Worm (Caenorhabditis elegans) whole organism, young adult: ENCODE measurements around the gene nhr-45.

Experiments
- B0019.2 ChIP-seq: fragments of 200-800 bp; sonication (Bioruptor generic); conservative IDR thresholded peaks from 2 replicates; pipeline ENCODE4 v1.3.6; 2022; ENCODE audit warnings: missing genetic modification reagents, missing genetic modification characterization, missing compliant biosample characterization
- D2030.7 ChIP-seq: fragments of 200-800 bp; sonication (Bioruptor generic); IDR thresholded peaks from 2 replicates; pipeline ENCODE4 v1.3.6; 2022; ENCODE audit warnings: missing genetic modification reagents, missing genetic modification characterization, missing compliant biosample characterization
- F23B12.7 ChIP-seq: sonication (generic microtip); optimal IDR thresholded peaks from 2 replicates; lab custom pipeline; 2017; ENCODE audit warnings: missing genetic modification characterization, mild to moderate bottlenecking, missing compliant biosample characterization, antibody characterized with exemption, moderate library complexity; ENCODE audit not compliant: insufficient read depth
- F33H1.4 ChIP-seq: fragments of 200-800 bp; sonication (Bioruptor generic); IDR thresholded peaks from 2 replicates; pipeline ENCODE4 v1.3.6; 2022; ENCODE audit warnings: missing genetic modification reagents, missing genetic modification characterization, missing compliant biosample characterization
- K12H6.12 ChIP-seq: fragments of 200-800 bp; sonication (Bioruptor generic); optimal IDR thresholded peaks from 2 replicates; lab custom pipeline; 2018; ENCODE audit warnings: mild to moderate bottlenecking, missing genetic modification characterization, missing compliant biosample characterization
- T26A5.8 ChIP-seq: sonication (generic microtip); optimal IDR thresholded peaks from 2 replicates; lab custom pipeline; 2016; ENCODE audit warnings: missing genetic modification characterization, missing compliant biosample characterization
- Y53F4B.3 ChIP-seq: fragments of 200-800 bp; sonication (Bioruptor generic); IDR thresholded peaks from 2 replicates; pipeline ENCODE4 v1.3.6; 2022; ENCODE audit warnings: missing genetic modification reagents, missing genetic modification characterization, missing compliant biosample characterization
- Y56A3A.18 ChIP-seq: fragments of 200-800 bp; sonication (Bioruptor generic); IDR thresholded peaks from 2 replicates; pipeline ENCODE4 v1.3.6; 2022; ENCODE audit warnings: missing genetic modification reagents, missing genetic modification characterization, missing compliant biosample characterization
- Y79H2A.3 ChIP-seq: fragments of 200-800 bp; sonication (Bioruptor generic); conservative IDR thresholded peaks from 2 replicates; pipeline ENCODE4 v1.3.6; 2022; ENCODE audit warnings: missing genetic modification reagents, missing genetic modification characterization, missing compliant biosample characterization
- ZK185.1 ChIP-seq: sonication (generic microtip); optimal IDR thresholded peaks from 2 replicates; lab custom pipeline; 2016; ENCODE audit warnings: mild to moderate bottlenecking, missing genetic modification characterization, missing compliant biosample characterization; ENCODE audit not compliant: poor library complexity, severe bottlenecking
- attf-3 ChIP-seq: fragments of 200-800 bp; sonication (Bioruptor generic); conservative IDR thresholded peaks from 2 replicates; pipeline ENCODE4 v1.3.6; 2022; ENCODE audit warnings: missing genetic modification reagents, missing genetic modification characterization, missing compliant biosample characterization
- bed-1 ChIP-seq: fragments of 200-800 bp; sonication (Bioruptor generic); IDR thresholded peaks from 2 replicates; pipeline ENCODE4 v1.3.6; 2022; ENCODE audit warnings: missing genetic modification reagents, missing genetic modification characterization, missing compliant biosample characterization
- bed-2 ChIP-seq: fragments of 200-800 bp; sonication (Bioruptor generic); IDR thresholded peaks from 2 replicates; pipeline ENCODE4 v1.3.6; 2022; ENCODE audit warnings: missing genetic modification reagents, missing genetic modification characterization, missing compliant biosample characterization
- ccch-3 ChIP-seq: fragments of 200-800 bp; sonication (Bioruptor generic); optimal IDR thresholded peaks from 2 replicates; lab custom pipeline; 2018; ENCODE audit warnings: mild to moderate bottlenecking, missing genetic modification characterization, missing compliant biosample characterization
- cebp-1 ChIP-seq, 2 experiments: fragments of 200-800 bp in 1 of 2; sonication (Bioruptor generic) in 1 of 2; sonication (generic microtip) in 1 of 2; IDR thresholded peaks in 1 of 2; optimal IDR thresholded peaks in 1 of 2; 2 replicates each; pipeline versions ENCODE4 v1.3.6 to Lab custom; 2017 to 2022; ENCODE audit warnings: missing compliant biosample characterization in 2 of 2, missing genetic modification characterization in 2 of 2, mild to moderate bottlenecking in 1 of 2, missing genetic modification reagents in 1 of 2, moderate library complexity in 1 of 2
- cebp-2 ChIP-seq: fragments of 200-800 bp; sonication (Bioruptor generic); IDR thresholded peaks from 2 replicates; pipeline ENCODE4 v1.3.6; 2022; ENCODE audit warnings: missing genetic modification characterization, missing compliant biosample characterization
- ceh-40 ChIP-seq: fragments of 200-800 bp; sonication (Bioruptor generic); IDR thresholded peaks from 2 replicates; pipeline ENCODE4 v1.3.6; 2022; ENCODE audit warnings: missing genetic modification characterization, missing compliant biosample characterization
- efl-1 ChIP-seq: fragments of 150-350 bp; optimal IDR thresholded peaks from 2 replicates; lab custom pipeline; 2014; ENCODE audit warnings: missing biosample characterization, missing genetic modification reagents, missing genetic modification characterization
- egl-18 ChIP-seq: fragments of 200-800 bp; sonication (Bioruptor generic); IDR thresholded peaks from 2 replicates; pipeline ENCODE4 v1.3.6; 2022; ENCODE audit warnings: missing genetic modification reagents, missing genetic modification characterization, missing compliant biosample characterization
- ekl-4 ChIP-seq: fragments of 200-800 bp; sonication (Bioruptor generic); IDR thresholded peaks from 2 replicates; pipeline ENCODE4 v1.3.6; 2022; ENCODE audit warnings: missing genetic modification reagents, missing genetic modification characterization, missing compliant biosample characterization
- gei-17 ChIP-seq: fragments of 200-800 bp; sonication (Bioruptor generic); optimal IDR thresholded peaks from 2 replicates; lab custom pipeline; 2018; ENCODE audit warnings: mild to moderate bottlenecking, missing genetic modification characterization, missing compliant biosample characterization
- hlh-12 ChIP-seq: sonication (generic microtip); optimal IDR thresholded peaks from 2 replicates; lab custom pipeline; 2016; ENCODE audit warnings: missing genetic modification characterization, missing compliant biosample characterization
- let-526 ChIP-seq: fragments of 200-800 bp; sonication (Bioruptor generic); IDR thresholded peaks from 2 replicates; pipeline ENCODE4 v1.3.6; 2022; ENCODE audit warnings: missing genetic modification reagents, missing genetic modification characterization, missing compliant biosample characterization
- lin-40 ChIP-seq: sonication (generic microtip); optimal IDR thresholded peaks from 2 replicates; lab custom pipeline; 2016; ENCODE audit warnings: missing genetic modification characterization, mild to moderate bottlenecking, missing compliant biosample characterization, missing genotype, missing genetic modification reagents
- lsy-27 ChIP-seq: sonication (generic microtip); optimal IDR thresholded peaks from 2 replicates; lab custom pipeline; 2017; ENCODE audit warnings: missing genetic modification characterization, mild to moderate bottlenecking, missing compliant biosample characterization, antibody characterized with exemption, missing genotype, borderline replicate concordance; ENCODE audit not compliant: insufficient read depth
- mes-4 ChIP-seq: sonication (generic microtip); optimal IDR thresholded peaks from 2 replicates; lab custom pipeline; 2016; ENCODE audit warnings: missing genotype, missing genetic modification characterization, missing compliant biosample characterization
- nfya-2 ChIP-seq: fragments of 200-800 bp; sonication (Bioruptor generic); IDR thresholded peaks from 2 replicates; pipeline ENCODE4 v1.3.6; 2022; ENCODE audit warnings: missing genetic modification reagents, missing genetic modification characterization, missing compliant biosample characterization
- nhr-120 ChIP-seq: fragments of 200-800 bp; sonication (Bioruptor generic); IDR thresholded peaks from 2 replicates; pipeline ENCODE4 v1.3.6; 2022; ENCODE audit warnings: missing genetic modification characterization, missing compliant biosample characterization
- nhr-179 ChIP-seq: sonication (generic microtip); optimal IDR thresholded peaks from 2 replicates; lab custom pipeline; 2016; ENCODE audit warnings: mild to moderate bottlenecking, missing genetic modification characterization, missing compliant biosample characterization
- nhr-27 ChIP-seq: fragments of 200-800 bp; sonication (Bioruptor generic); optimal IDR thresholded peaks from 2 replicates; lab custom pipeline; 2018; ENCODE audit warnings: mild to moderate bottlenecking, missing genetic modification characterization, moderate library complexity, missing compliant biosample characterization
- nhr-80 ChIP-seq: sonication (generic microtip); optimal IDR thresholded peaks from 2 replicates; lab custom pipeline; 2016; ENCODE audit warnings: missing genetic modification characterization, missing compliant biosample characterization
- pbrm-1 ChIP-seq: fragments of 200-800 bp; sonication (Bioruptor generic); IDR thresholded peaks from 2 replicates; pipeline ENCODE4 v1.3.6; 2022; ENCODE audit warnings: missing genetic modification reagents, missing genetic modification characterization, missing compliant biosample characterization
- pha-4 ChIP-seq: fragments of 150-350 bp; sonication (generic microtip); optimal IDR thresholded peaks from 2 replicates; lab custom pipeline; 2014; ENCODE audit warnings: missing biosample characterization, missing genetic modification reagents, missing genetic modification characterization
- rcor-1 ChIP-seq: fragments of 200-800 bp; sonication (Bioruptor generic); IDR thresholded peaks from 2 replicates; pipeline ENCODE4 v1.3.6; 2022; ENCODE audit warnings: missing genetic modification reagents, missing genetic modification characterization, missing compliant biosample characterization
- rpc-1 ChIP-seq, 2 experiments: fragments of 150-350 bp in 1 of 2; sonication (generic microtip) in 1 of 2; optimal IDR thresholded peaks; 2 replicates each; lab custom pipeline; 2014 to 2018; ENCODE audit warnings: missing biosample characterization in 1 of 2, missing genetic modification characterization in 1 of 2, missing genetic modification reagents in 1 of 2, missing genotype in 1 of 2
- somi-1 ChIP-seq: fragments of 200-800 bp; sonication (Bioruptor generic); optimal IDR thresholded peaks from 2 replicates; lab custom pipeline; 2018; ENCODE audit warnings: mild to moderate bottlenecking, missing genetic modification characterization, missing compliant biosample characterization
- tlf-1 ChIP-seq: fragments of 200-800 bp; sonication (Bioruptor generic); optimal IDR thresholded peaks from 2 replicates; lab custom pipeline; 2018; ENCODE audit warnings: mild to moderate bottlenecking, missing genetic modification characterization, missing compliant biosample characterization
- zfh-2 ChIP-seq: fragments of 200-800 bp; sonication (Bioruptor generic); conservative IDR thresholded peaks from 2 replicates; pipeline ENCODE4 v1.3.6; 2022; ENCODE audit warnings: missing genetic modification reagents, missing genetic modification characterization, missing compliant biosample characterization
- ztf-22 ChIP-seq: fragments of 200-800 bp; sonication (Bioruptor generic); optimal IDR thresholded peaks from 2 replicates; lab custom pipeline; 2018; ENCODE audit warnings: mild to moderate bottlenecking, missing genetic modification characterization, moderate library complexity, missing compliant biosample characterization
- ztf-26 ChIP-seq: sonication (generic microtip); optimal IDR thresholded peaks from 2 replicates; lab custom pipeline; 2017; ENCODE audit warnings: missing genetic modification characterization, missing compliant biosample characterization

nhr-45 gene

DNA sequence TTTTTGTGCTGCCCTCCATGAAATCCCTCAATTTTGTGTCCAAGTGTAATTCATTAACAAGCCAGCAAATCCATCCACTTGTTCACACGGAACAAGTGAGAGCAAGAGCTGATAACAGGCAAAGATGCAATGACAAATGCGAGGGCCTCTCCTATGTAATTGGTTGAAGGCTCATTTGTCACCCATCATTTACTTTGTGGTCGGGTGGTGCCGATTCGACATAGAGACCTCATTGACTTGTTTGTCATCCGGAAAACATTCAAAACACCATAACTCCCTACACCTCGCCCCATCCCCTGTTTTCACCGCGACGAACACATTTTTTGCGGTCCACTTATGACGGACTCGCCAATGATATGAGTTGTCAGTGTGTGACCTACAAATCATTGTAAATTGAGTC lies 8.7 kb downstream of the nhr-45 start:
- TF ChIP-seq bed-1 (GFP tag; lab: Robert Waterston, UW) (0 out of 2 replicates have a peak, but pooled peaks have one; percentile 55), F23B12.7 (tag; lab: Kevin White, UChicago) (no peak)
- TF ChIP-seq, all 124 proteins: peak for 1

DNA sequence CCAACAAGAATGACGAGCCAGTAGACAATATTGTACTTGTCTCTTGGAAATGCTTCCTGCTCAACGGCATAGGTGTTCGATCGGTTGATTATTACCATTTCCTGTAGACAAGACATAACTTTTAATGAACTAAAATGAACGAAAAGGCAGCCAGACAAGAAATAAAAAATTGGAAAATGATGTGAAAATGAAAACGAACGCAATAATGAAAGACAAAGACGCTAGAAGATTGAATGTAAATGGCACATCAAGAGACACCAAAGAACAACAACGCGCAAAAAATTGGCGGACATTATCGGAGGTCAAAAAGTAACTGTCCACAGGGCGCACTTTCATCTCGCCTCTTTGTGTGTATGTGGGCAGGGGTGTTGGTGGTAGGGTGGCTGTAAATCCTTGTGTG lies 11.0 kb downstream of the nhr-45 start, which contains the start of gene ent-5:
Gene ent-5, minus strand, starts transcription at position 101 of the 400 bp plus-strand sequence.
- TF ChIP-seq D2030.7 = no peak
- no peak for TF ChIP-seq ZK185.1
- no peak for TF ChIP-seq rpc-1 (optimal IDR thresholded peaks at IDR 0.05; lab: Kevin White, UChicago)
- no peak for TF ChIP-seq rpc-1 (tag; optimal IDR thresholded peaks at IDR 0.05; lab: Kevin White, UChicago)
- peak; percentile 33 for TF ChIP-seq efl-1 (GFP tag; lab: Kevin White, UChicago)

DNA sequence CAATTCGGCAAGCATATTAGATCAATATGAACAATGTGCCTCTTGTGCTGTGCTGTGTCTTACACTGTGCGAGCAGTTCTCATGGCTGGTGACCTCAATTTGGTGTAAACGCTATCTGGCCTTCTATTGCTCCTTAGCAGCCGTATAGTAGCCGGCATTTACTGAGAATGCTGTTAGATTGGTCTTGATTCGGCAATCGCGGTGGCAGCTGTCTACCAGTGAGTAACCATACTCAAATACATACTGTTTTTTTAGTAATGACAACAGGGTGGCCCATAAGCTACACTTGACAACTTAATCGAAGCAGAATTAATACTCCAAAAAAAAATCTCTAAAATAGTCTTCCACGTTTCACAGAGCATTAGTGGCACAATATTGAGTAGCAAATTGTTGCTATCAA lies 13.0 kb downstream of the nhr-45 start, which contains the start of gene C46C11.4:
Gene C46C11.4, minus strand, starts transcription at position 101 of the 400 bp plus-strand sequence.
- TF ChIP-seq lin-40 (tag; lab: Kevin White, UChicago) (no peak), bed-2 (GFP tag; lab: Robert Waterston, UW) (no peak), cebp-2 (GFP tag; lab: Robert Waterston, UW) (no peak), nhr-120 (GFP tag; lab: Robert Waterston, UW) (no peak), cebp-1 (GFP tag; IDR thresholded peaks at IDR 0.05; lab: Robert Waterston, UW) (no peak), cebp-1 (tag; optimal IDR thresholded peaks at IDR 0.05; lab: Kevin White, UChicago) (no peak), tlf-1 (GFP tag; lab: Kevin White, UChicago) (no peak), attf-3 (no peak), K12H6.12 (tag; lab: Kevin White, UChicago) (no peak), pbrm-1 (no peak), F33H1.4 (no peak), gei-17 (GFP tag; lab: Kevin White, UChicago) (no peak), somi-1 (GFP tag; lab: Kevin White, UChicago) (no peak), Y56A3A.18 (GFP tag; lab: Robert Waterston, UW) (no peak), ztf-26 (tag; lab: Kevin White, UChicago) (no peak), mes-4 (tag; lab: Kevin White, UChicago) (no peak), ccch-3 (GFP tag; lab: Kevin White, UChicago) (no peak), Y79H2A.3 (GFP tag; lab: Robert Waterston, UW) (no peak), ekl-4 (GFP tag; lab: Robert Waterston, UW) (no peak), lsy-27 (tag; lab: Kevin White, UChicago) (no peak)

DNA sequence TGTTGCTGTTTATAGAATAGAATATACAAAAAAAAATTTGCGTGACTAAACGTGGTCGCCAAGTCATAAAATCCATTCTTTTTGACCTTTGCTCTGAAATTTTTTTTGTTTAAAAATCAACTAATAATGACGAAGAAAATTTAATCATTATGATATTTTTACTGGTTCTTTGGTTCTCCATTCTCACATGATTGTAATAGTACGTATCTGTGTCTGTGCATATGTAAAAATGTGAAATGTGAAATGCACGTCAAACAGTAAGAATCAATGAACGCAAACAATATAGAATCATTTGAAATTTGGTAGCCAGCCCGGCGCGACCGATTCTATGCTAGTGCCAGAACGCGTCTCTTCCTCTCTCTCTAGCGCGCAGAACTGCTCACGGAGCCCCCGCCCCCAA lies 23.3 kb downstream of the nhr-45 start, which contains the start of gene hosl-1:
Gene hosl-1, plus strand, starts transcription at position 301 of the 400 bp plus-strand sequence.
- TF ChIP-seq zfh-2 (GFP tag; lab: Robert Waterston, UW) (peak; percentile 48; the same call in 1 of the 2 replicates), ztf-22 (GFP tag; lab: Kevin White, UChicago) (no peak)

DNA sequence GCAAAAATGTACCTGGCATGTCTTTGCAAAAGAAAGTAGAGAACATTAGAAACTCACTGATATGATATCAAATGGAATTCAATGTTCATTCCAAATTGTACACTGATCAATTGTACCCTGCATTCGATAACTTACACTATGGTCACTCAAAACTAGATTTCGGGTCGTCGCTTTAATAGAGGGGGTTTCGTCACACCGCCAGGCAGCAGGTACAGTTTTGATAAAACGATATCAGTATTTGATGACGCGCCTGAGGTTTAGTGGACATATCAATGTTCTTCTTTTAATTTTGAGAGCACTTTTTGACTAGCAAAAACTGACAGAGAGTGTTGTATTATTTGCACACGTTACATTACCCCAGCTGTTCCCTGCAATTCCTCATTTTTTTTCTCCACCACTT lies 24.0 kb downstream of the nhr-45 start:
- TF ChIP-seq nhr-80 (tag; lab: Kevin White, UChicago) (peak; percentile 66), ZK185.1 (no peak), nfya-2 (GFP tag; lab: Robert Waterston, UW) (no peak)

DNA sequence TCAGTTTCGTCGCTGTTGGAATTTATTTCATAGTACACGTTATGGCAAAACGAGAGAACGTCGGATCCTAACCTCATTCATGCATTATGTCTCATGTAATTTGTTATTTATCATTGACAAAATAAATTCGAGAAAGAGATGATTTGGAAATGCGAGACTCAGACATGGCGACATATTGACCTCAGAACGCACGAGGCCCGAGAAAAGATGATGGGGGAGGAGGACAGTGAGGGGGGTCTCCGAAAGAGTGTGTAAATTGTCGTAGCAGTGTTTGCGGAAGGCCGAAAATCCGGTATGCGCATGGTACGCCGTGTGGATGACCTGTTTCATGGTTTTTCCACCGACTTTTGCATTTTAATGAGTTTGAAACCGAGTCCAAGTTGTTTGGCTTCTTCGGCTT lies 24.5 kb downstream of the nhr-45 start:
- TF ChIP-seq T26A5.8 (tag; lab: Kevin White, UChicago) (no peak), let-526 (no peak), hlh-12 (tag; lab: Kevin White, UChicago) (no peak), pha-4 (no peak), cebp-2 (GFP tag; lab: Robert Waterston, UW) (no peak), ceh-40 (GFP tag; lab: Robert Waterston, UW) (no peak), egl-18 (no peak), B0019.2 (no peak), nhr-27 (tag; lab: Kevin White, UChicago) (no peak), rcor-1 (GFP tag; lab: Robert Waterston, UW) (no peak), Y53F4B.3 (no peak), nhr-179 (no peak)
- TF ChIP-seq, all 124 proteins: peak for 0
